Worm (Caenorhabditis elegans): Measurements from ENCODE around the gene str-97.

DNA sequence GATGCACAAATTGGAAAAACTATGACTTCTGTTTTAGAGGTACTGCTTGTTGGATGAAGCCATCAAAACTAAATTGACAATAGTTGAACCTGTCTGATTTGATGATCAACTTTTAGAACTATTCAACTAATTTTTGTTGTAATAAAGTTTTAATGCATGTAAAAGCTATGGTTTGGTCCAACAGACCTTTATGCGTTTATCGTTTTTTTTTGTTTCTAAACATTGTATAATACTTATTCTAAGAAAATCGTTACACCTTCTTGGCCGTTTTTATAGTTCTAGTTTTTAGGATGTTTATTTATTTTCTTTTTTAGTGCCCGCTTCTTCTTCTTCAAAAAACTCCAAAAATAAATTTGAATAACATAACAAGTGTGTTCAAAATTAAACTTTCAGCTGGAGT lies 8.7 kb upstream of the str-97 start, which contains the start of gene F10A3.12:
- TF ChIP-seq aly-2 (tag; optimal IDR thresholded peaks at IDR 0.05) (no peak), dmd-9 (GFP tag; IDR thresholded peaks at IDR 0.05) (no peak)

Measured in whole organism, L4 larva.